Worm (Caenorhabditis elegans): ENCODE measurements around the gene F42G2.7.
A peak's percentile ranks its signal among the peaks of the same experiment; 100 is the strongest.

The F42G2.7 gene

DNA sequence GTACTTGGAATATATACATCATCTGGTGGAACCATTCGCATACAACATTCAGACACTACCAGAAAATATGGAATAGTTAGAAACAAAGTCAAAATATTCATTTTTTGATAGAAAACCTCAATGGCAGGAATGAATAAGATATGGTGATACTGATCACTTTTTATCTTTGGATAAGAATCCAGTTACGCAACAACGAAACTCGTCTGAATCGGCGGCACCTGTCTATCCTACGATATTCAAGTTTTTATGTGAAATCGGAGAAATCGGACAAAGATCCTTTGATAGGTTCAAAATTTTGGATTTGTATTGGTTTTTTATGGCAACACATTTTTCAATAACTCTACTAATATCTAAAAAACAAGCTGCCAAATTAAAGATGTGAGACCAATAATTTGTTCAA, 19.1 kb upstream of the F42G2.7 start, which contains the start of gene F16G10.14:
TSS of gene F16G10.14 (minus strand) at position 101 of the 400 bp plus-strand sequence.
- TF ChIP-seq let-526 (GFP tag; IDR thresholded peaks at IDR 0.05) (no peak), ceh-27 (GFP tag; optimal IDR thresholded peaks at IDR 0.05) (no peak), tlf-1 (GFP tag; optimal IDR thresholded peaks at IDR 0.05) (no peak), ztf-3 (GFP tag; optimal IDR thresholded peaks at IDR 0.05) (no peak), madf-8 (GFP tag; conservative IDR thresholded peaks at IDR 0.05) (no peak), cebp-2 (GFP tag; IDR thresholded peaks at IDR 0.05) (no peak), tbx-9 (tag; optimal IDR thresholded peaks at IDR 0.05; ENCODE audit: borderline replicate concordance) (no peak), D2030.7 (GFP tag; IDR thresholded peaks at IDR 0.05) (no peak), nfyb-1 (GFP tag; IDR thresholded peaks at IDR 0.05) (no peak), nhr-179 (tag; optimal IDR thresholded peaks at IDR 0.05) (no peak), ama-1 (optimal IDR thresholded peaks at IDR 0.05) (no peak), ama-1 (GFP tag; optimal IDR thresholded peaks at IDR 0.05) (no peak), Y53G8AR.9 (GFP tag; conservative IDR thresholded peaks at IDR 0.05) (no peak), nhr-27 (tag; optimal IDR thresholded peaks at IDR 0.05) (no peak), repo-1 (tag; optimal IDR thresholded peaks at IDR 0.05) (no peak)

DNA sequence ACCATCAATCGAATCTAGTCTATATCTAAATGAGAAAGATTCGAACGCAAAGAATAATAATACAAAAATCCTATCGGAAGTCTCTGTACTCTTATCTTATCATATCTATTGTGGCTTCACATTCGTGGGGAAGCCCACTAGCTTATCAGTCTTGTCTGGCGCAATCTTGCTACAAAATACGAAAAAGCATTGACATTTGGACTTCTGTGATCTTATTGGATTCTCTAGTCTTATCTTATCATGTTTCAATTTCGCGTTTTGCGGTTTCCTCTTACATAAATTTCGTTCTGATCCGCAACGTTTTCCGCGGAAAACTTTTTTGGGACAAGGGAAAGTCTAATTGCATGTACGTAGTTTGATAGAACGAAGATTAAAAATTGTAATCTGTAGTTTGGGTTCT, 18.1 kb upstream of the F42G2.7 start:
- TF ChIP-seq F23B12.7 (tag; optimal IDR thresholded peaks at IDR 0.05; ENCODE audit: insufficient read depth), result no peak
- no peak for TF ChIP-seq nhr-27 (tag; optimal IDR thresholded peaks at IDR 0.05)
- TF ChIP-seq ztf-3 (GFP tag; optimal IDR thresholded peaks at IDR 0.05), result no peak
- TF ChIP-seq tlf-1 (GFP tag; optimal IDR thresholded peaks at IDR 0.05), result no peak
- TF ChIP-seq K11D2.4 (GFP tag; IDR thresholded peaks at IDR 0.05), result no peak
- no peak for TF ChIP-seq tbx-9 (tag; optimal IDR thresholded peaks at IDR 0.05; ENCODE audit: borderline replicate concordance)

DNA sequence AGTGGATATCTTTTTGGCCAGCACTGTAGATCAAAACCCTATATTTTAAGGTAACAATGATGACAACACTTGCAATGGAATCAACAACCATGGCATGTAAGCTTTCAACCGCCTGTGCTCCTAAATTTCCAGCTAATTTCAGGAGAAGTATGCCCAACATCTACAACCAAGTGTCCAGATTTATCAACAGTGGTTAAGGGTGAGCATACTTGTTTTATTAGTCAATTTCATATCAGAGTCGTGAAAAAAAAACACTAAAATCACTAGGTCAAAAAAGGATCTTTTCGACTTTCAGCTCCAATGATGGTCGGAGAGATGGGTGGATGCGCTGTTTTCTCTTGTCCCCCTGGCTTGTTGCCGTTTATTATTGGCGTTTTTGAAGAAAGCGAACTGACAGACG, 14.0 kb upstream of the F42G2.7 start, which contains the start of gene F16G10.1:
TSS of gene F16G10.1 (plus strand) at position 301 of the 400 bp plus-strand sequence.
- TF ChIP-seq hmg-1.2 (GFP tag; IDR thresholded peaks at IDR 0.05), result no peak
- no peak for TF ChIP-seq ceh-40 (GFP tag; IDR thresholded peaks at IDR 0.05)
- no peak for TF ChIP-seq tbx-9 (tag; optimal IDR thresholded peaks at IDR 0.05; ENCODE audit: borderline replicate concordance)
- TF ChIP-seq akir-1 (GFP tag; optimal IDR thresholded peaks at IDR 0.05), result no peak
- TF ChIP-seq egl-18 (GFP tag; IDR thresholded peaks at IDR 0.05), result no peak

DNA sequence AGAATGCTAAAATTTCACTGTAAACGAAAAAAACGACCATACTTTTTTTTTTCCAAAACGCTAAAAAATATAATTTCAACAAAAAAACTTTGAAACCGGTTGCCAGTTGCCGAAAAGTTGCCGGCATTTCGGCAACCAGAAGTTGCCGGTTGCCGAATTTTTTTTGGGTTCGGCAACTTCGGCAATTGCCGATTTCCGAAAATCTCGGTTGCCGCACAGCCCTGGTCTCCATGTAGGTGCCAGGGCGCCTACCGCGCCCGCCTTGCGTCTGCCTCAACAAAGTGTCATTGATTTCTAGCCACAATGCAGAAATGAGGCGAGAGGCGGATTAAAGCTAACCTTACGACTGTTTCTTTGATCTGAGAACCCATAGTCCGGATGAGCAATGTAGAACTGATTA, 6.9 kb upstream of the F42G2.7 start:
- TF ChIP-seq zfh-2 (GFP tag; conservative IDR thresholded peaks at IDR 0.05) (peak; percentile 63), F22D6.2 (tag; optimal IDR thresholded peaks at IDR 0.05) (no peak), nfya-2 (GFP tag; IDR thresholded peaks at IDR 0.05) (0 out of 2 replicates have a peak, but pooled peaks have one; percentile 15)

DNA sequence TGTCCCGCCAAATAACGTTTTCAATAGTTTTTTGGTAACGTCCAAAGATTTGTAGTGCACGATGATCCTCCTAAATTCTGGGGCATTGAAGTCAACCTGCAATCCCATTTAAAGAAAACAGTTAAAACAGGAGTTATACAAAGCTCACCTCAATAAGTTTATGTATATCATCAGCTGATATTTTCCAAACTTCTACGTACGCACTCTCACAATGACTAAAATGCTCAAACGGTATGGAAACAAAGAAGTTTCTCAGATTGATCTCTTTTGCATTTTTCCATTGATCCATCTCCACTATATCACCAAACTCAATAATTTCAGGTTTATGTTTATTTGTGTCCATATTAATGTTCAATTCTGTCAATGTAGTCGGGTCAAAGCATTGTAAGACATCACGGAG, 6.4 kb upstream of the F42G2.7 start:
- no peak for TF ChIP-seq dpff-1 (tag; optimal IDR thresholded peaks at IDR 0.05)
- TF ChIP-seq Y79H2A.3 (GFP tag; conservative IDR thresholded peaks at IDR 0.05), result no peak
- TF ChIP-seq somi-1 (GFP tag; optimal IDR thresholded peaks at IDR 0.05), result no peak
- TF ChIP-seq hmg-20 (GFP tag; IDR thresholded peaks at IDR 0.05), result no peak
- no peak for TF ChIP-seq B0035.1 (tag; optimal IDR thresholded peaks at IDR 0.05)

DNA sequence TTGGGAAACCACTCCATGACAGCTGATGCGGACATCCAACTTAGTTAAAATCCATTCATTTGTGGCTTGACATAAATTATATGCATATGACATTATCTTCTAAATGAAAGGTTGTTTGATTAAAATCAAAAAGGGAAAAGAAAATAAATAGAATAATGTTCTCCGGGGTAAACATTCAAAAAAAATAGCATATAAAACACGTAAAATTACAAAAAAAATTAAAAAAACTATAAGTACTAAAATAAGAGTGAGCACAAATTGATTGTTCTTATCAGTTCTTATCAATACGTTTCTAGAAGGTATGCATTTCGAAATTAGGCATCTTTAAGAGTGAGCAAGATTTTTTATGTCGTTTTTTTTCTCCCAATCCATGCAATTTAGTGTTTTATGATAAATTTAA, 5.3 kb upstream of the F42G2.7 start, which contains the start of gene fbxa-182:
TSS of gene fbxa-182 (minus strand) at position 101 of the 400 bp plus-strand sequence.
- TF ChIP-seq ztf-18 (tag; optimal IDR thresholded peaks at IDR 0.05) (no peak), snpc-1.3 (tag; optimal IDR thresholded peaks at IDR 0.05; ENCODE audit: insufficient read depth) (no peak), Y53F4B.3 (GFP tag; IDR thresholded peaks at IDR 0.05) (no peak), hrde-1 (tag; optimal IDR thresholded peaks at IDR 0.05; ENCODE audit: borderline replicate concordance) (no peak), F57A8.1 (GFP tag; optimal IDR thresholded peaks at IDR 0.05) (no peak), unc-130 (GFP tag; optimal IDR thresholded peaks at IDR 0.05) (no peak), lsy-27 (tag; optimal IDR thresholded peaks at IDR 0.05; ENCODE audit: borderline replicate concordance, insufficient read depth) (no peak)

Measured in whole organism, young adult.